Worm (Caenorhabditis elegans): ENCODE data around the gene Y73F8A.22.
A peak's percentile ranks its signal among the peaks of the same experiment; 100 is the strongest.

The Y73F8A.22 gene

DNA sequence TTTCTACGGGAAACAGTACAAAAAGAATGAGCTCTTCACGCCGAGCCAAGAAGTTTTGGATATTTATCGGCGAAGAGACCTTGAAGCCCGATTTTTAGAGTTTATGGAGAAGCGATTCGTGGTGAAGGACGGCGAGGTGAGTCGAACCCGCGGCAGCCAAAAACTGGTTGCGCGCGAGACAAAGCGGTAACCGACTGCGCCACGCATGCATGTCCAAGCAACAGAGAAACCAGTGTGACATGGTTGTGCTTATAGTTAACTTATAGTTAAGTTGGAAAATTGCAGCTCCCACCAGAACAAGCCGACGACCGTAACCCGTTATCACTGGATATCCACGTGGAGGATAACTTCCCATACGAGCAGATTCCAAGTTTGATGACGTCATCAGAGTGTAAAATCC is 35.2 kb upstream of the Y73F8A.22 start (continued):
- TF ChIP-seq hsf-1 (GFP tag; IDR thresholded peaks at IDR 0.05) (peak; percentile 52; the same call in 1 of the 2 replicates), cebp-1 (GFP tag; IDR thresholded peaks at IDR 0.05) (no peak), cebp-1 (tag; optimal IDR thresholded peaks at IDR 0.05) (no peak), ztf-26 (tag; optimal IDR thresholded peaks at IDR 0.05) (peak; percentile 51), unc-130 (GFP tag; optimal IDR thresholded peaks at IDR 0.05) (no peak), lin-54 (GFP tag; optimal IDR thresholded peaks at IDR 0.05) (no peak), lsl-1 (GFP tag; optimal IDR thresholded peaks at IDR 0.05) (peak; percentile 23), rec-8 (tag; optimal IDR thresholded peaks at IDR 0.05) (peak; percentile 34 to 43), let-526 (GFP tag; IDR thresholded peaks at IDR 0.05) (no peak), Y53F4B.3 (GFP tag; IDR thresholded peaks at IDR 0.05) (peak; percentile 35; the same call in 1 of the 2 replicates), tbx-9 (tag; optimal IDR thresholded peaks at IDR 0.05; ENCODE audit: borderline replicate concordance) (no peak), D2030.7 (GFP tag; IDR thresholded peaks at IDR 0.05) (peak; percentile 31; the same call in 1 of the 2 replicates), pha-4 (tag; optimal IDR thresholded peaks at IDR 0.05) (no peak), athp-1 (tag; optimal IDR thresholded peaks at IDR 0.05) (peak; percentile 21), zfh-2 (GFP tag; conservative IDR thresholded peaks at IDR 0.05) (no peak), egl-44 (GFP tag; IDR thresholded peaks at IDR 0.05) (no peak), snpc-1.3 (tag; optimal IDR thresholded peaks at IDR 0.05; ENCODE audit: insufficient read depth) (peak; percentile 43), B0261.1 (tag; optimal IDR thresholded peaks at IDR 0.05) (peak; percentile 77), ztf-25 (GFP tag; IDR thresholded peaks at IDR 0.05) (peak; percentile 72; the same call in 1 of the 2 replicates), hmg-20 (GFP tag; IDR thresholded peaks at IDR 0.05) (no peak), F39B2.1 (GFP tag; IDR thresholded peaks at IDR 0.05) (no peak), T07F8.4 (tag; optimal IDR thresholded peaks at IDR 0.05) (no peak), cebp-2 (GFP tag; IDR thresholded peaks at IDR 0.05) (no peak), B0336.3 (GFP tag; IDR thresholded peaks at IDR 0.05) (no peak; the same call in 1 of the 2 replicates), sptf-2 (GFP tag; optimal IDR thresholded peaks at IDR 0.05) (no peak), Y53G8AR.9 (GFP tag; conservative IDR thresholded peaks at IDR 0.05) (no peak), hlh-12 (tag; optimal IDR thresholded peaks at IDR 0.05) (no peak), sea-2 (GFP tag; IDR thresholded peaks at IDR 0.05) (no peak), tlf-1 (GFP tag; optimal IDR thresholded peaks at IDR 0.05) (peak; percentile 14), sdz-38 (tag; optimal IDR thresholded peaks at IDR 0.05) (no peak), ceh-100 (GFP tag; IDR thresholded peaks at IDR 0.05) (0 out of 2 replicates have a peak, but pooled peaks have one; percentile 19), ztf-18 (tag; optimal IDR thresholded peaks at IDR 0.05) (peak; percentile 88), lir-1 (GFP tag; conservative IDR thresholded peaks at IDR 0.05) (0 out of 2 replicates have a peak, but pooled peaks have one; percentile 11), attf-6 (GFP tag; IDR thresholded peaks at IDR 0.05) (peak; percentile 97), fkh-3 (tag; optimal IDR thresholded peaks at IDR 0.05) (no peak), madf-6 (GFP tag; IDR thresholded peaks at IDR 0.05) (no peak), let-607 (tag; optimal IDR thresholded peaks at IDR 0.05) (peak in 1 of 2 experiments; percentile 13)

DNA sequence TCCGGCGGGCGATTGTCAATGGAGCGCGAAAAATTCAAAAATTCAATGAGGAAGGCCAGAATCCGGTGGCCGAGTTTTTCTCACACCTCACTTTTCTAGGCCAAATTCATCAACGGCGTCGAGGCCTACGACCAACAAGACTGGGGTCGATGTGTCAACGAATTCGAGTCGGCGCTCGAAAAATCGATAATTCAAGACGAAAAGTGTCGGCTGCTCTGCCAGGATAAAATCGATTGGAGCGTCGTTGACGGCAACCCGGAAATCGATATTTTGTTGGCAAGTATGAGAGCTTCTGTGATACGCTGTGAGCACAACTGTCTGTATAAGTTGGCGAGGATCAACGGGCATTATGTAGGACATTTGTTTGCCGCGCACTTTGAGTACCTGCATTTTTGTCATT is 34.6 kb upstream of the Y73F8A.22 start:
- TF ChIP-seq lsl-1 (GFP tag; optimal IDR thresholded peaks at IDR 0.05) (no peak), somi-1 (GFP tag; optimal IDR thresholded peaks at IDR 0.05) (no peak), T07F8.4 (tag; optimal IDR thresholded peaks at IDR 0.05) (no peak)

Measured in whole organism, young adult.